Fruit fly (Drosophila melanogaster): ENCODE measurements around the gene mbf1.

- TF ChIP-seq CG8478 (optimal IDR thresholded peaks at IDR 0.05) (no peak), CTCF (optimal IDR thresholded peaks at IDR 0.05) (no peak)
Measured at dm6 chr3L:16571014-16571738, 3.1 kb upstream of the mbf1 start.
